Worm (Caenorhabditis elegans) whole organism, young adult: Measurements from ENCODE around the gene Y22D7AL.11.
A peak's percentile ranks its signal among the peaks of the same experiment; 100 is the strongest.

Experiments used
- B0019.2 ChIP-seq: fragments of 200-800 bp; sonication (Bioruptor generic); conservative IDR thresholded peaks from 2 replicates; pipeline ENCODE4 v1.3.6; 2022; ENCODE audit warnings: missing genetic modification reagents, missing genetic modification characterization, missing compliant biosample characterization
- F22D6.2 ChIP-seq: sonication (generic microtip); optimal IDR thresholded peaks from 2 replicates; lab custom pipeline; 2016; ENCODE audit warnings: mild to moderate bottlenecking, missing genetic modification characterization, missing compliant biosample characterization
- F23B12.7 ChIP-seq: sonication (generic microtip); optimal IDR thresholded peaks from 2 replicates; lab custom pipeline; 2017; ENCODE audit warnings: missing genetic modification characterization, mild to moderate bottlenecking, missing compliant biosample characterization, antibody characterized with exemption, moderate library complexity; ENCODE audit not compliant: insufficient read depth
- F57A8.1 ChIP-seq: fragments of 200-800 bp; sonication (Bioruptor generic); optimal IDR thresholded peaks from 2 replicates; lab custom pipeline; 2018; ENCODE audit warnings: mild to moderate bottlenecking, missing genetic modification characterization, moderate library complexity, missing compliant biosample characterization
- K11D2.4 ChIP-seq: fragments of 200-800 bp; sonication (Bioruptor generic); IDR thresholded peaks from 2 replicates; pipeline ENCODE4 v1.3.6; 2022; ENCODE audit warnings: missing genetic modification reagents, missing genetic modification characterization, missing compliant biosample characterization
- T07F8.4 ChIP-seq: sonication (generic microtip); optimal IDR thresholded peaks from 2 replicates; lab custom pipeline; 2016; ENCODE audit warnings: mild to moderate bottlenecking, missing genetic modification characterization, moderate library complexity, missing compliant biosample characterization
- ZK185.1 ChIP-seq: sonication (generic microtip); optimal IDR thresholded peaks from 2 replicates; lab custom pipeline; 2016; ENCODE audit warnings: mild to moderate bottlenecking, missing genetic modification characterization, missing compliant biosample characterization; ENCODE audit not compliant: poor library complexity, severe bottlenecking
- akir-1 ChIP-seq: fragments of 200-800 bp; sonication (Bioruptor generic); optimal IDR thresholded peaks from 2 replicates; lab custom pipeline; 2018; ENCODE audit warnings: mild to moderate bottlenecking, missing genetic modification characterization, moderate library complexity, missing compliant biosample characterization
- ceh-40 ChIP-seq: fragments of 200-800 bp; sonication (Bioruptor generic); IDR thresholded peaks from 2 replicates; pipeline ENCODE4 v1.3.6; 2022; ENCODE audit warnings: missing genetic modification characterization, missing compliant biosample characterization
- ceh-79 ChIP-seq: sonication (generic microtip); optimal IDR thresholded peaks from 2 replicates; lab custom pipeline; 2017; ENCODE audit warnings: mild to moderate bottlenecking, missing genetic modification characterization, missing compliant biosample characterization
- chd-7 ChIP-seq: sonication (generic microtip); optimal IDR thresholded peaks from 2 replicates; lab custom pipeline; 2016; ENCODE audit warnings: mild to moderate bottlenecking, missing genetic modification characterization, moderate library complexity, missing compliant biosample characterization
- ekl-4 ChIP-seq: fragments of 200-800 bp; sonication (Bioruptor generic); IDR thresholded peaks from 2 replicates; pipeline ENCODE4 v1.3.6; 2022; ENCODE audit warnings: missing genetic modification reagents, missing genetic modification characterization, missing compliant biosample characterization
- ets-4 ChIP-seq: fragments of 200-800 bp; sonication (Bioruptor generic); optimal IDR thresholded peaks from 2 replicates; lab custom pipeline; 2018; ENCODE audit warnings: mild to moderate bottlenecking, missing genetic modification characterization, missing compliant biosample characterization
- fkh-3 ChIP-seq: sonication (generic microtip); optimal IDR thresholded peaks from 2 replicates; lab custom pipeline; 2016; ENCODE audit warnings: mild to moderate bottlenecking, missing genetic modification characterization, missing compliant biosample characterization
- hmg-1.2 ChIP-seq: fragments of 200-800 bp; sonication (Bioruptor generic); IDR thresholded peaks from 2 replicates; pipeline ENCODE4 v1.3.6; 2022; ENCODE audit warnings: missing genetic modification reagents, missing genetic modification characterization, missing compliant biosample characterization
- hrde-1 ChIP-seq: sonication (generic microtip); optimal IDR thresholded peaks from 2 replicates; lab custom pipeline; 2016; ENCODE audit warnings: missing genetic modification characterization, mild to moderate bottlenecking, missing compliant biosample characterization, moderate library complexity, missing genotype, missing genetic modification reagents, borderline replicate concordance
- hsf-1 ChIP-seq: fragments of 200-800 bp; sonication (Bioruptor generic); IDR thresholded peaks from 2 replicates; pipeline ENCODE4 v1.3.6; 2022; ENCODE audit warnings: missing genetic modification reagents, missing genetic modification characterization, missing compliant biosample characterization
- lin-35 ChIP-seq, 3 experiments: fragments of 150-350 bp in 2 of 3; sonication (generic microtip) in 1 of 3; optimal IDR thresholded peaks; 2 replicates each; lab custom pipeline; 2014 to 2018; ENCODE audit warnings: missing biosample characterization in 3 of 3, missing genetic modification characterization in 3 of 3, missing genetic modification reagents in 3 of 3
- madf-6 ChIP-seq: fragments of 200-800 bp; sonication (Bioruptor generic); IDR thresholded peaks from 2 replicates; pipeline ENCODE4 v1.3.6; 2022; ENCODE audit warnings: missing genetic modification reagents, missing genetic modification characterization, missing compliant biosample characterization
- nfya-1 ChIP-seq: sonication (generic microtip); optimal IDR thresholded peaks from 2 replicates; lab custom pipeline; 2017; ENCODE audit warnings: antibody characterized with exemption, missing compliant biosample characterization, missing genetic modification characterization, borderline replicate concordance; ENCODE audit not compliant: insufficient read depth
- nhr-27 ChIP-seq: fragments of 200-800 bp; sonication (Bioruptor generic); optimal IDR thresholded peaks from 2 replicates; lab custom pipeline; 2018; ENCODE audit warnings: mild to moderate bottlenecking, missing genetic modification characterization, moderate library complexity, missing compliant biosample characterization
- nhr-90 ChIP-seq: sonication (generic microtip); optimal IDR thresholded peaks from 2 replicates; lab custom pipeline; 2016; ENCODE audit warnings: missing genotype, mild to moderate bottlenecking, missing genetic modification characterization, missing compliant biosample characterization
- rcor-1 ChIP-seq: fragments of 200-800 bp; sonication (Bioruptor generic); IDR thresholded peaks from 2 replicates; pipeline ENCODE4 v1.3.6; 2022; ENCODE audit warnings: missing genetic modification reagents, missing genetic modification characterization, missing compliant biosample characterization
- rec-8 ChIP-seq, 2 experiments: sonication (generic microtip); optimal IDR thresholded peaks; 2 replicates each; lab custom pipeline; 2016; ENCODE audit warnings: mild to moderate bottlenecking in 2 of 2, missing genetic modification characterization in 2 of 2, missing genetic modification reagents in 2 of 2, missing genotype in 2 of 2, missing biosample characterization in 1 of 2, missing compliant biosample characterization in 1 of 2, moderate library complexity in 1 of 2
- rpc-1 ChIP-seq, 2 experiments: fragments of 150-350 bp in 1 of 2; sonication (generic microtip) in 1 of 2; optimal IDR thresholded peaks; 2 replicates each; lab custom pipeline; 2014 to 2018; ENCODE audit warnings: missing biosample characterization in 1 of 2, missing genetic modification characterization in 1 of 2, missing genetic modification reagents in 1 of 2, missing genotype in 1 of 2
- sea-2 ChIP-seq: fragments of 200-800 bp; sonication (Bioruptor generic); IDR thresholded peaks from 2 replicates; pipeline ENCODE4 v1.3.6; 2022; ENCODE audit warnings: missing genetic modification characterization, missing compliant biosample characterization
- snpc-1.1 ChIP-seq: sonication (generic microtip); optimal IDR thresholded peaks from 2 replicates; lab custom pipeline; 2017; ENCODE audit warnings: missing genetic modification characterization, mild to moderate bottlenecking, missing compliant biosample characterization, antibody characterized with exemption, moderate library complexity, missing genotype, missing genetic modification reagents; ENCODE audit not compliant: insufficient read depth
- snpc-1.3 ChIP-seq: sonication (generic microtip); optimal IDR thresholded peaks from 2 replicates; lab custom pipeline; 2017; ENCODE audit warnings: missing genetic modification characterization, mild to moderate bottlenecking, missing compliant biosample characterization, antibody characterized with exemption, moderate library complexity, missing genotype, missing genetic modification reagents; ENCODE audit not compliant: insufficient read depth
- snpc-3.4 ChIP-seq: sonication (generic microtip); optimal IDR thresholded peaks from 2 replicates; lab custom pipeline; 2017; ENCODE audit warnings: missing genetic modification characterization, mild to moderate bottlenecking, missing compliant biosample characterization, antibody characterized with exemption, moderate library complexity, missing genotype, missing genetic modification reagents
- snpc-4 ChIP-seq, 5 experiments: fragments of 150-350 bp in 1 of 5; sonication (generic microtip) in 4 of 5; optimal IDR thresholded peaks; 2 replicates each; lab custom pipeline; 2014 to 2018; ENCODE audit warnings: missing genetic modification characterization in 5 of 5, missing biosample characterization in 3 of 5, antibody characterized with exemption in 2 of 5, mild to moderate bottlenecking in 2 of 5, missing compliant biosample characterization in 2 of 5, missing genotype in 2 of 5, moderate library complexity in 2 of 5, missing genetic modification reagents in 1 of 5
- zfh-2 ChIP-seq: fragments of 200-800 bp; sonication (Bioruptor generic); conservative IDR thresholded peaks from 2 replicates; pipeline ENCODE4 v1.3.6; 2022; ENCODE audit warnings: missing genetic modification reagents, missing genetic modification characterization, missing compliant biosample characterization
- ztf-22 ChIP-seq: fragments of 200-800 bp; sonication (Bioruptor generic); optimal IDR thresholded peaks from 2 replicates; lab custom pipeline; 2018; ENCODE audit warnings: mild to moderate bottlenecking, missing genetic modification characterization, moderate library complexity, missing compliant biosample characterization
- ztf-25 ChIP-seq: fragments of 200-800 bp; sonication (Bioruptor generic); IDR thresholded peaks from 2 replicates; pipeline ENCODE4 v1.3.6; 2022; ENCODE audit warnings: missing genetic modification reagents, missing genetic modification characterization, missing compliant biosample characterization
- ztf-26 ChIP-seq: sonication (generic microtip); optimal IDR thresholded peaks from 2 replicates; lab custom pipeline; 2017; ENCODE audit warnings: missing genetic modification characterization, missing compliant biosample characterization
- ztf-6 ChIP-seq: fragments of 200-800 bp; sonication (Bioruptor generic); IDR thresholded peaks from 2 replicates; pipeline ENCODE4 v1.3.6; 2022; ENCODE audit warnings: missing genetic modification reagents, missing genetic modification characterization, missing compliant biosample characterization

Gene Y22D7AL.11

DNA sequence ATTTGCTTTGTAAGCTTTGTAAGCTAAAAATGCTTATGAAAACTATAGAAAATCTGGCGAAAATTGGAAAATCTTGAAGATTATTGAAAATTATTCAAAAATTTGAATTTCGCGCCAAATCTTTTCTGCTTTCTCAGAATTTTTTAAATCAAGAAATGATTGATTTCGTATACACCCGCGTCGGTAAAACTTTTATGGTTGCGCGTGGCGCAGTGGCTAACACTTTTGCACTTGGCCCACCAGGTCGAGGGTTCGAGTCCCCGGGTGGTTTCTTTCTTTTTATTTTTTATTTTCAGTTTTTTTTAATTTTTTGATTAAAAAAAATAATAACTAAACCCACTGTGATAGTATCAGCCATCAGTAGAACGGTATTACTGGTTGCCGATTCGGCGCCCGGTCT, 35.2 kb downstream of the Y22D7AL.11 start (continued):
- TF ChIP-seq F57A8.1 (GFP tag; lab: Kevin White, UChicago) (no peak), ztf-26 (tag; lab: Kevin White, UChicago) (no peak), nfya-1 (no peak), snpc-1.3 (tag; lab: Kevin White, UChicago) (peak; percentile 59), ceh-40 (no peak), hrde-1 (tag; lab: Kevin White, UChicago) (no peak), ztf-25 (0 out of 2 replicates have a peak, but pooled peaks have one; percentile 66), rpc-1 (optimal IDR thresholded peaks at IDR 0.05; lab: Kevin White, UChicago) (peak; percentile 76), rpc-1 (tag; optimal IDR thresholded peaks at IDR 0.05; lab: Kevin White, UChicago) (peak; percentile 92), sea-2 (GFP tag; lab: Robert Waterston, UW) (no peak), snpc-4 (GFP tag; optimal IDR thresholded peaks at IDR 0.05; lab: Kevin White, UChicago) (no peak), snpc-4 (tag; optimal IDR thresholded peaks at IDR 0.05; lab: Kevin White, UChicago) (no peak), snpc-3.4 (tag; lab: Kevin White, UChicago) (peak; percentile 31), hsf-1 (no peak), T07F8.4 (tag; lab: Kevin White, UChicago) (peak; percentile 1), lin-35 (GFP tag; optimal IDR thresholded peaks at IDR 0.05; lab: Kevin White, UChicago) (no peak), ekl-4 (no peak), ets-4 (GFP tag; lab: Kevin White, UChicago) (no peak), nhr-90 (tag; lab: Kevin White, UChicago) (peak; percentile 60), snpc-1.1 (tag; lab: Kevin White, UChicago) (no peak), ztf-22 (GFP tag; lab: Kevin White, UChicago) (no peak), B0019.2 (GFP tag; lab: Robert Waterston, UW) (no peak), nhr-27 (tag; lab: Kevin White, UChicago) (no peak), ZK185.1 (tag; lab: Kevin White, UChicago) (no peak), F23B12.7 (tag; lab: Kevin White, UChicago) (peak; percentile 30), madf-6 (GFP tag; lab: Robert Waterston, UW) (no peak), F22D6.2 (no peak)

DNA sequence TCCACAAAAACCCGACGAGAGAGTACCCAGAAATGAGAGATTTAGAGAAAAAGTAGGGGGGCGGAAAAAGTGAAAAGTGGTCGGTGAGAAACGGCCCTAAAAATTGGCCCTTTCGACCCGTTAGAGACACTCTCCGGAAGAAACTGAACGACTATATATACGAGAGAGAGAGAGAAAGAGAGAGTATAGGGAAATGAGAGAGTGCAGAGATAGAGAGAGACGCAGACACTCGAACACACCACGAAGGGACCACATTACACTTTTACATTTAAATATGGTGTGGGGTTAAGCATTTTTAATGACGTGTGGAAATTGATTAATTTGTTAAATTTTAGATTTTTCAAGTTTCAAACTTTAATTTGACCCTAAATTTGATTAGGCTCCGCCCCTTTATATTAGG, 42.5 kb downstream of the Y22D7AL.11 start:
- TF ChIP-seq hmg-1.2 (peak; percentile 91), ztf-6 (GFP tag; lab: Robert Waterston, UW) (no peak)

DNA sequence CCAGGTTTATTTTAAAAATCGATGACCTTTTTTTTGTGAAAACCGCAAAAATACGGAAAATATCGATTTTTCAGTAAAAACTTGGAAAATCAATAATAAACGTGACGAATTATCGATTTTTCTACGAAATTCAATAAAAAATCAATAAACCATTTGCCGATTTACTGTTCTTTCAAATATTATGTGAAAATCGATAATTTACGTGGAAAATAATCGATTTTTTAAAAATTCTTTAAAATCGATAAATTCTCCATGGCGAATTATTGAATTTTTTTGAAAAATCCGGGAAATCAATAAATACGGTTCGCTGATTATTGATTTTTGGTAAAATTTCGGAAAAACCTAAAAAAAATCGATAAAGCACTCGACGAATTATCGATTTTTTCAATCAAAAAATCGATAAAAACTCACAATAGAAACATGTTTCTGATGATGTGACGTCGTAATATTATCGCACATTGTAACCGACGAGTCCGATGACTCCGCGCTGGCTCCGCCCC, 49.9 kb downstream of the Y22D7AL.11 start:
- TF ChIP-seq zfh-2 (GFP tag; lab: Robert Waterston, UW) (no peak), akir-1 (no peak), hrde-1 (tag; lab: Kevin White, UChicago) (no peak), fkh-3 (tag; lab: Kevin White, UChicago) (no peak)

DNA sequence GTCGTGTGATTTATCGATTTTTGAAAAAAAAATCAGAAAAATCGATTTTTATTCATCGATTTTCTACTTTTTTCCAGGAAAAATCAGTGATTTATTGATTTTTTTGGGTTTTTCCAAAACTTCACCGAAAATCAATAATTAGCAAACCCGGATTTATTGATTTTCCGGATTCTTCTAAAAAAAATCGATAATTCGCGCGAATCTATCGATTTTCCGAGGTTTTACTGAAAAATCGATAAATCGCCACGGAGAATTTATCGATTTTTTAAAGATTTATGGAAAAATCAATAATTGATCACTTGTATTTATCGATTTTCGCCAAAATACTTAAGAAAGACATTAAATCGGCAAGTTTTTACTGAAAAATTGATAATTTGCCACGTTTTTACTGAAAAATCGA, 50.6 kb downstream of the Y22D7AL.11 start:
- TF ChIP-seq rcor-1 (GFP tag; lab: Robert Waterston, UW) (no peak), rec-8 (tag; optimal IDR thresholded peaks at IDR 0.05; lab: Kevin White, UChicago) (no peak), madf-6 (GFP tag; lab: Robert Waterston, UW) (no peak), chd-7 (tag; lab: Kevin White, UChicago) (no peak), K11D2.4 (no peak), ceh-79 (tag; lab: Kevin White, UChicago) (no peak), snpc-1.1 (tag; lab: Kevin White, UChicago) (no peak), snpc-4 (GFP tag; optimal IDR thresholded peaks at IDR 0.05; lab: Kevin White, UChicago) (no peak), snpc-4 (tag; optimal IDR thresholded peaks at IDR 0.05; lab: Kevin White, UChicago) (no peak)
